Fruit fly (Drosophila melanogaster): Measurements from ENCODE around the gene Mtl.
A peak's percentile ranks its signal among the peaks of the same experiment; 100 is the strongest.

Gene Mtl

DNA sequence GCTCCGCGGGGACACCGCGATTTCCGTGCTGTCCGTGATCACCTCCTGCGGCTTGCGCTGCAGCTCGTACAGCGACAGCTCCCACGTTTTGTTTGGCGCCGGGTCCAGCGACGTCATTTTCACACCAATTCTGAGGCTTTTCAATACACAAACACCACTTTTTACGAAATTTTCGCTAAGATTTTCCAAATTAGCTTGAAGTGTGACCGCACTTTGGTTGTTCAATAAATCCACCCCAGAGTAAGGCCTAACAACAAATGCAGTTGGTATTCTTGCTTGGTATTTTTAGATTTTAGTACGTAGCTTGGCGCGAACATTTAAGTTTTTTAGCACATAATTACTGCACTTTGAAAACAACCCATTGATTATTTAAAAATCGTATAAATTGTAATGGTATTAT, 45.6 kb downstream of the Mtl start, which contains the start of gene Sce:
Gene Sce, minus strand, starts transcription at position 231 of the 400 bp plus-strand sequence.
- TF ChIP-seq Myc (optimal IDR thresholded peaks at IDR 0.05) (peak; percentile 23), Vsx2 (GFP tag; optimal IDR thresholded peaks at IDR 0.05; ENCODE audit: partially characterized antibody) (peak; percentile 98), rgr (GFP tag; optimal IDR thresholded peaks at IDR 0.05) (no peak), foxo (GFP tag; optimal IDR thresholded peaks at IDR 0.05) (no peak), Mio (GFP tag; optimal IDR thresholded peaks at IDR 0.05) (no peak)

DNA sequence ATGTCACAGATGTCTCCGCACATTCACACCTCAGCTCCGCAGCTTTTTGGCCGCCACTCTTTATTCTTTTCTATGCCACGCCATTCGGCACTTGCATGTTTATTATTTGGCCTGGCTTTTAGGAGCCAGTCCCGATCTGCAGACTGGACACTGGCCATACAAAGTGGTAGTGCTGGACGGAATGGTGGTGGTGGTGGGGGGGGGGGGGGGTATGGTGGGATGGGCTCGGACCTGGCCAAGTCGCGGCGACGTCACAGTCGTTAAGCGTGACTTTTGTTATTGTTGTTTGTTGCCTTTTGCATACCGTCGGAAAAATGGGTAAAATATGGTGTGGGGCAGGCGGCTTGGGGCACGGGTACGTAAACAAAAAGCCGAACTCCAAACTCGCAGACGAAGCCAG, 48.9 kb downstream of the Mtl start:
- TF ChIP-seq Hr78 (GFP tag; optimal IDR thresholded peaks at IDR 0.05) = no peak
- TF ChIP-seq Dfd (GFP tag; optimal IDR thresholded peaks at IDR 0.05) = no peak
- no peak for TF ChIP-seq ey (GFP tag; optimal IDR thresholded peaks at IDR 0.05)
- no peak for TF ChIP-seq dsf (GFP tag; optimal IDR thresholded peaks at IDR 0.05; ENCODE audit: borderline replicate concordance)
- no peak for TF ChIP-seq Abd-B (GFP tag; optimal IDR thresholded peaks at IDR 0.05)

DNA sequence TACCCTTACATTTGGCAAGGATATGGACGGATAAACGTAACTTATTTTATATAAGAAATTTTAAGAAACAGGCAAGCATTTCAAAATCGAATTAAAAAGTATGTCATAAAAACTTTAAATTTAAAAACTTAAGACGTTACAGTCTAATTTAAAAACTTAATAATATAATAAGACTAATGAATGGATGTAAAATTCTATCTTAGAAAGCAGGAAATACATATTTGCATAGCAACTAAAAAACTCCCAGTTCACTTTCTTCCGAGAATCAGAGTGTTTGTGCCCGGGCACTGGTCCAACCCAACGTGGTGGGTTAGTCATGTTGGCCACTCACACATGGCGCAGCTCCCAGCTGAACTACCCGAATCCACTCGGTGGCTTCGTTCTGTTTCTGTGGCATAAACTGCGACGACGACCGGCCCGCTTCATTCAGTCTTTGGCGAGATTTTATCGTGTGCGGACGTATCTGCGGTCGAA, 49.4 kb downstream of the Mtl start, which contains the start of gene CG12880:
Gene CG12880, plus strand, starts transcription at position 424 of the 474 bp plus-strand sequence.
- peak; percentile 47 for TF ChIP-seq psq (GFP tag; optimal IDR thresholded peaks at IDR 0.05)
- no peak for TF ChIP-seq dsf (GFP tag; optimal IDR thresholded peaks at IDR 0.05; ENCODE audit: borderline replicate concordance)
- TF ChIP-seq pan (optimal IDR thresholded peaks at IDR 0.05) = no peak
- TF ChIP-seq sv (GFP tag; optimal IDR thresholded peaks at IDR 0.05) = no peak
- TF ChIP-seq rgr (GFP tag; optimal IDR thresholded peaks at IDR 0.05) = no peak
- peak in 1 of 2 experiments; percentile 30 for TF ChIP-seq foxo (GFP tag; optimal IDR thresholded peaks at IDR 0.05)
- no peak for TF ChIP-seq br (GFP tag; optimal IDR thresholded peaks at IDR 0.05)
- peak; percentile 84 for TF ChIP-seq woc (GFP tag; optimal IDR thresholded peaks at IDR 0.05)
- no peak for TF ChIP-seq CG32264 (GFP tag; optimal IDR thresholded peaks at IDR 0.05)
- TF ChIP-seq dmrt93B (GFP tag; optimal IDR thresholded peaks at IDR 0.05) = no peak
- no peak for TF ChIP-seq Dif (GFP tag; optimal IDR thresholded peaks at IDR 0.05; ENCODE audit: partially characterized antibody)
- no peak for TF ChIP-seq sage (GFP tag; optimal IDR thresholded peaks at IDR 0.05)
- no peak for TF ChIP-seq Abd-B (GFP tag; optimal IDR thresholded peaks at IDR 0.05)
- no peak for TF ChIP-seq Myc (optimal IDR thresholded peaks at IDR 0.05)
- TF ChIP-seq CG9705 (GFP tag; optimal IDR thresholded peaks at IDR 0.05) = no peak
- TF ChIP-seq OdsH (GFP tag; optimal IDR thresholded peaks at IDR 0.05) = peak; percentile 44
- TF ChIP-seq lola (GFP tag; optimal IDR thresholded peaks at IDR 0.05) = no peak
- peak; percentile 28 for TF ChIP-seq h (GFP tag; optimal IDR thresholded peaks at IDR 0.05)
- no peak for TF ChIP-seq tai (GFP tag; optimal IDR thresholded peaks at IDR 0.05)
- TF ChIP-seq Sp1 (GFP tag; optimal IDR thresholded peaks at IDR 0.05) = peak; percentile 32
- no peak for TF ChIP-seq Jra (GFP tag; optimal IDR thresholded peaks at IDR 0.05)
- TF ChIP-seq dl (GFP tag; optimal IDR thresholded peaks at IDR 0.05; ENCODE audit: insufficient read depth in 1 of 2, partially characterized antibody in 2 of 2) = no peak
- TF ChIP-seq jim (GFP tag; optimal IDR thresholded peaks at IDR 0.05) = no peak
- TF ChIP-seq Rel (GFP tag; optimal IDR thresholded peaks at IDR 0.05) = no peak
- TF ChIP-seq Rel (tag; optimal IDR thresholded peaks at IDR 0.05) = no peak
- TF ChIP-seq Vsx2 (GFP tag; optimal IDR thresholded peaks at IDR 0.05; ENCODE audit: partially characterized antibody) = no peak
- no peak for TF ChIP-seq brk (GFP tag; optimal IDR thresholded peaks at IDR 0.05)
- TF ChIP-seq Mio (GFP tag; optimal IDR thresholded peaks at IDR 0.05) = no peak
- no peak for TF ChIP-seq Hr83 (GFP tag; optimal IDR thresholded peaks at IDR 0.05; ENCODE audit: poor library complexity, severe bottlenecking)
- no peak for TF ChIP-seq N (GFP tag; optimal IDR thresholded peaks at IDR 0.05)
- TF ChIP-seq CrebA (GFP tag; optimal IDR thresholded peaks at IDR 0.05; ENCODE audit: borderline replicate concordance) = no peak
- no peak for TF ChIP-seq Dfd (GFP tag; optimal IDR thresholded peaks at IDR 0.05)
- peak; percentile 9 for TF ChIP-seq ey (GFP tag; optimal IDR thresholded peaks at IDR 0.05)
- TF ChIP-seq usp (GFP tag; optimal IDR thresholded peaks at IDR 0.05) = no peak
- TF ChIP-seq GATAd (GFP tag; optimal IDR thresholded peaks at IDR 0.05) = no peak
- peak; percentile 31 for TF ChIP-seq fru (GFP tag; optimal IDR thresholded peaks at IDR 0.05)
- peak; percentile 19 for TF ChIP-seq HLH106 (tag; optimal IDR thresholded peaks at IDR 0.05)
- no peak for TF ChIP-seq Hr78 (GFP tag; optimal IDR thresholded peaks at IDR 0.05)
- TF ChIP-seq Hnf4 (GFP tag; optimal IDR thresholded peaks at IDR 0.05) = no peak
